Worm (Caenorhabditis elegans) whole organism, mixed stage, embryonic: Measurements from ENCODE around the gene srd-36.

Source experiments
- M03D4.4 ChIP-seq: sonication (generic microtip); optimal IDR thresholded peaks from 2 replicates; lab custom pipeline; 2017; ENCODE audit warnings: mild to moderate bottlenecking, missing genetic modification characterization, missing compliant biosample characterization
- bed-3 ChIP-seq: fragments of 200-800 bp; sonication (Bioruptor generic); optimal IDR thresholded peaks from 3 replicates; lab custom pipeline; 2018; ENCODE audit warnings: mild to moderate bottlenecking, missing genetic modification characterization, moderate library complexity, missing compliant biosample characterization
- blmp-1 ChIP-seq: fragments of 150-350 bp; optimal IDR thresholded peaks from 2 replicates; lab custom pipeline; 2014; ENCODE audit warnings: missing biosample characterization, missing genetic modification characterization
- ceh-39 ChIP-seq: fragments of 150-350 bp; optimal IDR thresholded peaks from 2 replicates; lab custom pipeline; 2014; ENCODE audit warnings: missing biosample characterization, missing genetic modification characterization
- ceh-43 ChIP-seq: fragments of 200-800 bp; sonication (Bioruptor generic); optimal IDR thresholded peaks from 2 replicates; lab custom pipeline; 2018; ENCODE audit warnings: mild to moderate bottlenecking, missing genetic modification characterization, moderate library complexity, missing compliant biosample characterization
- ceh-83 ChIP-seq: fragments of 200-800 bp; sonication (Bioruptor generic); optimal IDR thresholded peaks from 2 replicates; lab custom pipeline; 2018; ENCODE audit warnings: mild to moderate bottlenecking, missing genetic modification characterization, missing compliant biosample characterization
- ces-1 ChIP-seq: fragments of 150-350 bp; optimal IDR thresholded peaks from 2 replicates; lab custom pipeline; 2014; ENCODE audit warnings: missing biosample characterization, missing genetic modification reagents, missing genetic modification characterization
- cnd-1 ChIP-seq: fragments of 200-800 bp; sonication (Bioruptor generic); optimal IDR thresholded peaks from 2 replicates; lab custom pipeline; 2018; ENCODE audit warnings: mild to moderate bottlenecking, missing genetic modification characterization, missing compliant biosample characterization
- drap-1 ChIP-seq: fragments of 200-800 bp; sonication (Bioruptor generic); optimal IDR thresholded peaks from 3 replicates; lab custom pipeline; 2018; ENCODE audit warnings: mild to moderate bottlenecking, missing genetic modification characterization, missing compliant biosample characterization
- elt-3 ChIP-seq: fragments of 150-350 bp; optimal IDR thresholded peaks from 2 replicates; lab custom pipeline; 2014; ENCODE audit warnings: missing biosample characterization, missing genetic modification characterization
- flh-1 ChIP-seq: fragments of 200-800 bp; sonication (Bioruptor generic); optimal IDR thresholded peaks from 2 replicates; lab custom pipeline; 2018; ENCODE audit warnings: mild to moderate bottlenecking, missing genetic modification characterization, moderate library complexity, missing compliant biosample characterization
- ham-2 ChIP-seq: fragments of 200-800 bp; sonication (Bioruptor generic); optimal IDR thresholded peaks from 2 replicates; lab custom pipeline; 2018; ENCODE audit warnings: mild to moderate bottlenecking, missing genetic modification characterization, missing compliant biosample characterization
- hlh-1 ChIP-seq: fragments of 150-350 bp; optimal IDR thresholded peaks from 2 replicates; lab custom pipeline; 2014; ENCODE audit warnings: missing biosample characterization, missing genetic modification reagents, missing genetic modification characterization
- lin-13 ChIP-seq: fragments of 150-350 bp; optimal IDR thresholded peaks from 2 replicates; lab custom pipeline; 2014; ENCODE audit warnings: missing biosample characterization, missing genetic modification characterization
- lin-32 ChIP-seq: fragments of 200-800 bp; sonication (Bioruptor generic); optimal IDR thresholded peaks from 2 replicates; lab custom pipeline; 2018; ENCODE audit warnings: mild to moderate bottlenecking, missing genetic modification characterization, missing compliant biosample characterization
- lsy-2 ChIP-seq: fragments of 150-350 bp; optimal IDR thresholded peaks from 2 replicates; lab custom pipeline; 2014; ENCODE audit warnings: missing biosample characterization, missing genetic modification characterization
- mab-5 ChIP-seq: fragments of 150-350 bp; optimal IDR thresholded peaks from 2 replicates; lab custom pipeline; 2014; ENCODE audit warnings: missing biosample characterization, missing genetic modification characterization
- mep-1 ChIP-seq: fragments of 150-350 bp; optimal IDR thresholded peaks from 2 replicates; lab custom pipeline; 2017; ENCODE audit warnings: missing biosample characterization, missing genetic modification reagents, missing genetic modification characterization, inconsistent platforms
- mls-2 ChIP-seq: sonication (generic microtip); optimal IDR thresholded peaks from 2 replicates; lab custom pipeline; 2016; ENCODE audit warnings: mild to moderate bottlenecking, missing genetic modification characterization, moderate library complexity, missing compliant biosample characterization
- nhr-2 ChIP-seq: fragments of 150-350 bp; optimal IDR thresholded peaks from 2 replicates; lab custom pipeline; 2014; ENCODE audit warnings: missing biosample characterization, missing genetic modification characterization
- nhr-237 ChIP-seq: fragments of 150-350 bp; optimal IDR thresholded peaks from 2 replicates; lab custom pipeline; 2014; ENCODE audit warnings: missing biosample characterization, missing genetic modification characterization
- pha-4 ChIP-seq: fragments of 150-350 bp; optimal IDR thresholded peaks from 2 replicates; lab custom pipeline; 2018; ENCODE audit warnings: missing biosample characterization, missing genetic modification reagents, missing genetic modification characterization
- sem-2 ChIP-seq: fragments of 200-800 bp; sonication (Bioruptor generic); optimal IDR thresholded peaks from 2 replicates; lab custom pipeline; 2018; ENCODE audit warnings: mild to moderate bottlenecking, missing genetic modification characterization, missing compliant biosample characterization
- snpc-4 ChIP-seq: fragments of 150-350 bp; optimal IDR thresholded peaks from 2 replicates; lab custom pipeline; 2014; ENCODE audit warnings: missing biosample characterization, missing genetic modification characterization
- sptf-1 ChIP-seq: sonication (generic microtip); optimal IDR thresholded peaks from 2 replicates; lab custom pipeline; 2017; ENCODE audit warnings: mild to moderate bottlenecking, missing genetic modification characterization, moderate library complexity, missing compliant biosample characterization
- tbx-8 ChIP-seq: fragments of 200-800 bp; sonication (Bioruptor generic); optimal IDR thresholded peaks from 2 replicates; lab custom pipeline; 2018; ENCODE audit warnings: mild to moderate bottlenecking, missing genetic modification characterization, moderate library complexity, missing compliant biosample characterization
- unc-120 ChIP-seq: sonication (generic microtip); optimal IDR thresholded peaks from 2 replicates; lab custom pipeline; 2017; ENCODE audit warnings: missing genetic modification characterization, missing compliant biosample characterization; ENCODE audit not compliant: poor library complexity, severe bottlenecking
- unc-39 ChIP-seq: fragments of 150-350 bp; optimal IDR thresholded peaks from 2 replicates; lab custom pipeline; 2014; ENCODE audit warnings: missing biosample characterization, missing genetic modification characterization
- unc-62 ChIP-seq: fragments of 150-350 bp; optimal IDR thresholded peaks from 2 replicates; lab custom pipeline; 2014; ENCODE audit warnings: missing biosample characterization, missing genetic modification reagents, missing genetic modification characterization
- zip-8 ChIP-seq: fragments of 150-350 bp; optimal IDR thresholded peaks from 2 replicates; lab custom pipeline; 2014; ENCODE audit warnings: missing biosample characterization, missing genetic modification characterization
- ztf-11 ChIP-seq: fragments of 150-350 bp; optimal IDR thresholded peaks from 2 replicates; lab custom pipeline; 2014; ENCODE audit warnings: missing biosample characterization, missing genetic modification characterization

srd-36 gene

DNA sequence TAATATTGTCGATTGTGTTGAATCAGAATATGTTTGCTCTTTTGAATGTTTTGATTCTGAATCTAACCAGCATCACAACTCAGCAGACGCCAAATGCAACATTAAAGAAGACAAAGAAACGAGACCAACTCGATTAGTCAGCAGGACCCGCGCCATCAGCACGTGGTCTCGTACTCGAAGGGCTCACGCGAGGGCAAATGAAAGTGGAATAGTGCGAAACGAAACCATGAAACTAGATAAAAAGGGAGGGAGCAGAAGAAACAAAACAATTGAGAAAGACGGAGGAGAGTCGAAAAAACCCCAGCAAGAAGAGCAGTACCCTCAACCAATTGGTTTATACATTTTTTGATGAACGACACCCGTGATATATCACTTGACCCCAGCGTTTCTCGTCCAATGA lies 42.4 kb upstream of the srd-36 start:
- TF ChIP-seq sem-2 (no peak), blmp-1 (no peak), ces-1 (GFP tag; lab: Kevin White, UChicago) (no peak), lin-32 (GFP tag; lab: Kevin White, UChicago) (no peak), flh-1 (GFP tag; lab: Kevin White, UChicago) (no peak), unc-62 (GFP tag; lab: Kevin White, UChicago) (no peak), mls-2 (tag; lab: Kevin White, UChicago) (no peak), ham-2 (GFP tag; lab: Kevin White, UChicago) (no peak), unc-39 (tag; lab: Kevin White, UChicago) (no peak), tbx-8 (GFP tag; lab: Kevin White, UChicago) (no peak), hlh-1 (tag; lab: Kevin White, UChicago) (no peak), sptf-1 (no peak), zip-8 (no peak), nhr-237 (no peak), elt-3 (tag; lab: Kevin White, UChicago) (no peak), lin-13 (tag; lab: Kevin White, UChicago) (no peak), unc-120 (tag; lab: Kevin White, UChicago) (no peak), lsy-2 (tag; lab: Kevin White, UChicago) (no peak)

DNA sequence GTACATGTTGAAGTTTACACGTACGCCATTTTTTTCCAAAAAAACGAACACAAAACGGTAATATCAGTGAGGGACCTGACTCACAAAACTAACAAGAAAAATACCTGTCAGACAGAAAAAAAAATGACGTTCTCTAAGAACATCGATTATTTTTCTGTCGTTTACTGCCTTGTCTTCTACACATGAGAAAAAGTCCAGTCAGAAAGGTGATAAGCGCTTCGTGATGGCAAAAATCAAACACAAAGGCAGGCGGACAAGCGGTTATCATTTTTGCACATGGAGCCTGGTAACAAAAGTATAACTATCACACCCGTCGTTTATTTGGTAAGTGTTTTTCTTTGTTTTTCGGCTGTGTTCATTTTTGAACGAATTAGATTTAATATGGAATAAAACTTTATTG lies 39.3 kb upstream of the srd-36 start, which contains the start of gene F46G10.4:
Gene F46G10.4 (plus strand): TSS at position 212 of the 400 bp plus-strand sequence.
- TF ChIP-seq lin-32 (GFP tag; lab: Kevin White, UChicago) (no peak), bed-3 (no peak), ceh-43 (GFP tag; lab: Kevin White, UChicago) (no peak), unc-39 (tag; lab: Kevin White, UChicago) (no peak), drap-1 (GFP tag; lab: Kevin White, UChicago) (no peak), unc-62 (GFP tag; lab: Kevin White, UChicago) (no peak), ces-1 (GFP tag; lab: Kevin White, UChicago) (no peak), blmp-1 (no peak), zip-8 (no peak), ceh-39 (tag; lab: Kevin White, UChicago) (no peak), ztf-11 (tag; lab: Kevin White, UChicago) (no peak), elt-3 (tag; lab: Kevin White, UChicago) (no peak), hlh-1 (tag; lab: Kevin White, UChicago) (no peak), nhr-2 (no peak), ceh-83 (GFP tag; lab: Kevin White, UChicago) (no peak), ham-2 (GFP tag; lab: Kevin White, UChicago) (no peak)

DNA sequence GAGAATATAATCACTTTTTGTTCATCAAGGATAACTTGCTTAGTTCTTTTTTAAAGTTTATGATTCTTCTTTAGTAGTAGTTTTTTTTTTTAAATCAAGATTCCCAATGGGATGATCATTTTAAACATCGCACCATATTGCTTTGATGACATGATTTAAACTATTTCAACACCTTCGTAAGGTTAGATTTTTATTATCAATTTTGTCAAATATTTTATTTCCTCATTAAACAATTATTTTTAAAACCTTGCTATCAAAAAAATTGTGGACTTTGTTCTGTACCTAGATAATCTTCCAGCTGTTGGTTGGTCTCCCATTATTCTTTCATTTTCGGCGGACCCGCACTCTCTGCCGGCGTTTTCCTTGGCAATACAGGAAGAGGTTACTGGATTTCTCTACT lies 36.8 kb upstream of the srd-36 start, which contains the start of gene sir-2.3:
Gene sir-2.3 (plus strand): TSS at position 301 of the 400 bp plus-strand sequence.
- TF ChIP-seq elt-3 (tag; lab: Kevin White, UChicago) = no peak
- TF ChIP-seq ceh-39 (tag; lab: Kevin White, UChicago) = no peak
- TF ChIP-seq lin-32 (GFP tag; lab: Kevin White, UChicago) = no peak
- TF ChIP-seq tbx-8 (GFP tag; lab: Kevin White, UChicago) = no peak
- TF ChIP-seq M03D4.4 (tag; lab: Kevin White, UChicago) = no peak
- no peak for TF ChIP-seq lsy-2 (tag; lab: Kevin White, UChicago)
- TF ChIP-seq hlh-1 (tag; lab: Kevin White, UChicago) = no peak
- TF ChIP-seq, all 35 proteins: peak for 0

DNA sequence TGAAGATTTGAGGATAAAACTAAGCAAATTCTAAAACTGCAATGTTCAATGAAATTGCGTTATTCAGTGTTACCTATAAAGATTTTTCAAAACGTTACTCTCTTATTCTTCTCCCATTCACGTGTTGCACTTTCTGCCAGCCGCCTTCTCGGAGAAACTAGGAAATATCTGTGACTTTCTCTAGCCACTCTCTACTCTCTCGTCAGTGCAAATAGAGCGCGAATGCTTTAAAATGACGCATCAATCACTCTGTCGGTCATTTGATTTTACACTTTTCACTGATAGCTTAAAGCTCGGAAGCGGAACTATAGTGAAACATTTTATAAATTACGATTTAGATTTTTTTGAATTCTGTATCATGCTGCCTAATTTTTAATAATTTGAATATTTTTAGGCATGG lies 34.3 kb upstream of the srd-36 start:
- TF ChIP-seq unc-62 (GFP tag; lab: Kevin White, UChicago) (peak; percentile 99), flh-1 (GFP tag; lab: Kevin White, UChicago) (no peak), cnd-1 (no peak), nhr-237 (peak; percentile 20), mab-5 (peak; percentile 89), lin-13 (tag; lab: Kevin White, UChicago) (no peak), drap-1 (GFP tag; lab: Kevin White, UChicago) (no peak), ces-1 (GFP tag; lab: Kevin White, UChicago) (peak; percentile 51), nhr-2 (no peak), elt-3 (tag; lab: Kevin White, UChicago) (no peak), ceh-43 (GFP tag; lab: Kevin White, UChicago) (no peak), unc-120 (tag; lab: Kevin White, UChicago) (peak; percentile 97), ham-2 (GFP tag; lab: Kevin White, UChicago) (no peak), mls-2 (tag; lab: Kevin White, UChicago) (no peak), pha-4 (tag; lab: Kevin White, UChicago) (peak; percentile 21), lin-32 (GFP tag; lab: Kevin White, UChicago) (no peak), snpc-4 (tag; lab: Kevin White, UChicago) (no peak), sem-2 (no peak), lsy-2 (tag; lab: Kevin White, UChicago) (no peak), ztf-11 (tag; lab: Kevin White, UChicago) (no peak), ceh-39 (tag; lab: Kevin White, UChicago) (no peak), hlh-1 (tag; lab: Kevin White, UChicago) (peak; percentile 67), sptf-1 (no peak), mep-1 (tag; lab: Kevin White, UChicago) (peak; percentile 48), ceh-83 (GFP tag; lab: Kevin White, UChicago) (no peak), tbx-8 (GFP tag; lab: Kevin White, UChicago) (no peak), zip-8 (no peak)
- TF ChIP-seq, all 35 proteins: peak for 8
